Fruit fly (Drosophila melanogaster) whole organism: ENCODE results near the gene nonA.

Experiments
- CG8478 ChIP-seq: fragments of >200 bp; optimal IDR thresholded peaks from 2 replicates; lab custom pipeline; 2018; ENCODE audit warnings: inconsistent platforms
- Dll ChIP-seq: fragments of >200 bp; optimal IDR thresholded peaks from 2 replicates; lab custom pipeline; 2017
- EcR ChIP-seq, 2 experiments: fragments of >200 bp; optimal IDR thresholded peaks; 2 replicates each; lab custom pipeline; 2017; ENCODE audit warnings: missing biosample characterization in 2 of 2, missing genetic modification characterization in 2 of 2, missing genetic modification reagents in 2 of 2
- pan ChIP-seq: fragments of >200 bp; optimal IDR thresholded peaks from 2 replicates; lab custom pipeline; 2017
- psq ChIP-seq: fragments of >200 bp; optimal IDR thresholded peaks from 2 replicates; lab custom pipeline; 2017
- usp ChIP-seq: fragments of >200 bp; optimal IDR thresholded peaks from 2 replicates; lab custom pipeline; 2017; ENCODE audit warnings: missing biosample characterization, missing genetic modification characterization, mixed read lengths

The nonA gene

dm6 chrX:16374059-16374458 lies 12.7 kb downstream of the nonA start:
- TF ChIP-seq CG8478 (no peak), usp (GFP tag; lab: Kevin White, UChicago) (no peak), Dll (lab: Kevin White, UChicago) (no peak), pan (lab: Kevin White, UChicago) (no peak), psq (lab: Kevin White, UChicago) (no peak), EcR (GFP tag; optimal IDR thresholded peaks at IDR 0.05; lab: Kevin White, UChicago) (no peak)

dm6 chrX:16383667-16384515 lies 22.5 kb downstream of the nonA start:
- no peak for TF ChIP-seq psq (lab: Kevin White, UChicago)
- TF ChIP-seq EcR (GFP tag; optimal IDR thresholded peaks at IDR 0.05; lab: Kevin White, UChicago), result no peak
- TF ChIP-seq CG8478, result no peak
- no peak for TF ChIP-seq pan (lab: Kevin White, UChicago)
- TF ChIP-seq Dll (lab: Kevin White, UChicago), result no peak
- TF ChIP-seq usp (GFP tag; lab: Kevin White, UChicago), result no peak

- TF ChIP-seq CG8478 (no peak), Dll (lab: Kevin White, UChicago) (no peak), EcR (GFP tag; optimal IDR thresholded peaks at IDR 0.05; lab: Kevin White, UChicago) (no peak), psq (lab: Kevin White, UChicago) (no peak), pan (lab: Kevin White, UChicago) (no peak), usp (GFP tag; lab: Kevin White, UChicago) (no peak)
Observed at dm6 chrX:16384843-16385726, 23.7 kb downstream of the nonA start, which contains the start of the genes CG9992 and CG4239. CG9992 (minus strand) TSS chrX:16384908. CG4239 (plus strand) TSS chrX:16385278.

DNA sequence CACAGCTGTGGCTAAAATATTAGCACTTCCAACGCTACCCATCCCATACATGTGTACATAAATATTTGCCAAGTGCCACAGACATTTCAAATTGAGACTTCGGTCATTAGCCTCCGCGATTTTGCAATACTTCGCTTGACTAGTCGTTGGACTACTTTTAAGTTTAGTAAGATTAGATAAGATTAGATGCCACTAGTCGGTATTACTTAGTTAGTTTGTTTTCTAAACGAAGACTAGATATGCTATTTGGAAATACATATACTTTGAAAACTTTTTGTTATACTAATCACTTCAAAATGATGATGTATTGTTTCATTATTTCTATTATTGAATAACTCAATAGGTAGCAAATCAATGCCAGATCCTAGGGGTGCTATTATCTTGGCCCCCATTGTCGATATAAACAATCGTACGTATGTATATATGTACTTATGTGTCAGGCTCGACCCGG lies 24.6 kb downstream of the nonA start:
- TF ChIP-seq Dll (lab: Kevin White, UChicago) (no peak), psq (lab: Kevin White, UChicago) (no peak), CG8478 (no peak), usp (GFP tag; lab: Kevin White, UChicago) (no peak), EcR (GFP tag; optimal IDR thresholded peaks at IDR 0.05; lab: Kevin White, UChicago) (no peak), pan (lab: Kevin White, UChicago) (no peak)

DNA sequence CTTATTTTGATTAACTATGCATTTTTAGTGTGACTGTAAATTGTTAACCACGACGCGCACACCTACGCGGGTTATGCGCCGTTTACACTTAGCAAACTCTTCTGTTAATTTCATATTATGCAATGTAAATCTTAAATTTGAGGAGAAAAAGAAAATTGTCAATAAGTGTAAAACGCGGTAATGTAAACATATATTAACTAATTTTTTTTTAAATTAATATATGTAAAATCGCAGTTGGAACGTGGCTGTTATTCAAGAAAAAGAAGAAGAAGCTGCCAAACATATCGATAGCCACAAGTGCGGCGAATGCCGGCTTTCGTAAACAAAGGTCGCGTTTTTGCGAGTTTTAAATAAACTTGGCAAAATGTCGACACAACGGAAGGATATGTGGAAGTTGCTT lies 30.0 kb downstream of the nonA start, which contains the start of the genes TH1 and mei-41:
TSS of gene TH1 (minus strand) at position 42 of the 400 bp plus-strand sequence.
TSS of gene mei-41 (plus strand) at position 302 of the 400 bp plus-strand sequence.
- TF ChIP-seq pan (lab: Kevin White, UChicago) (no peak), psq (lab: Kevin White, UChicago) (no peak), usp (GFP tag; lab: Kevin White, UChicago) (no peak), CG8478 (no peak), EcR (GFP tag; optimal IDR thresholded peaks at IDR 0.05; lab: Kevin White, UChicago) (no peak), Dll (lab: Kevin White, UChicago) (no peak)

dm6 chrX:16403811-16404420 lies 42.5 kb downstream of the nonA start:
- TF ChIP-seq pan (lab: Kevin White, UChicago), result no peak
- no peak for TF ChIP-seq EcR (GFP tag; optimal IDR thresholded peaks at IDR 0.05; lab: Kevin White, UChicago)
- no peak for TF ChIP-seq Dll (lab: Kevin White, UChicago)
- TF ChIP-seq usp (GFP tag; lab: Kevin White, UChicago), result no peak
- TF ChIP-seq psq (lab: Kevin White, UChicago), result no peak
- no peak for TF ChIP-seq CG8478

DNA sequence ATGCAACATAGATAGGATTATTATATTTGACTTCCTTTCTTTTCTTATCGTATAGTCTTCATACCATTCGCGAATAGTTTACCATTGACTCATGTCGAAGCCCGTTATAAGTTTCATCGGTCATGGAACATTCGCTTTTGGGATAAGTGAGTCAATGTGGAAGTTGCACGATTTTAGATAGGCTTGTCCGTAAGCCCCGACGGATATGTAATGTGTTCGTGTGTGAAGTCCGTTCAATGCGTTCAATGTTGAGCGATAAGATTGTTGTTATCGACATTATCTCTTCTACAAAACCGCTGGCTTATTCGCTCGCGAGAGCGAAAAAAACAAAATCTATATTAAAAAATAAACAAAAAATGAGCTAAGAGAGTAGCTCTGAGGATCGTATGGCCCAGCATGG lies 43.4 kb downstream of the nonA start, which contains the start of gene CG9981:
TSS of gene CG9981 (minus strand) at position 320 of the 400 bp plus-strand sequence.
- TF ChIP-seq CG8478, result no peak
- TF ChIP-seq psq (lab: Kevin White, UChicago), result no peak
- no peak for TF ChIP-seq pan (lab: Kevin White, UChicago)
- TF ChIP-seq usp (GFP tag; lab: Kevin White, UChicago), result no peak
- TF ChIP-seq Dll (lab: Kevin White, UChicago), result no peak
- TF ChIP-seq EcR (GFP tag; optimal IDR thresholded peaks at IDR 0.05; lab: Kevin White, UChicago), result no peak

dm6 chrX:16405209-16405608 lies 43.8 kb downstream of the nonA start, which contains the start of gene CG4301:
CG4301 (plus strand) TSS chrX:16405509.
- TF ChIP-seq psq (lab: Kevin White, UChicago) (no peak), Dll (lab: Kevin White, UChicago) (no peak), pan (lab: Kevin White, UChicago) (no peak), usp (GFP tag; lab: Kevin White, UChicago) (no peak), EcR (GFP tag; optimal IDR thresholded peaks at IDR 0.05; lab: Kevin White, UChicago) (no peak), CG8478 (no peak)

dm6 chrX:16406083-16406482 lies 44.7 kb downstream of the nonA start:
- TF ChIP-seq usp (GFP tag; lab: Kevin White, UChicago) (no peak), psq (lab: Kevin White, UChicago) (no peak), Dll (lab: Kevin White, UChicago) (no peak), EcR (GFP tag; optimal IDR thresholded peaks at IDR 0.05; lab: Kevin White, UChicago) (no peak), pan (lab: Kevin White, UChicago) (no peak), CG8478 (no peak)
